Fruit fly (Drosophila melanogaster) whole organism, embryonic: Measurements from ENCODE around the gene ssp7.
A peak's percentile ranks its signal among the peaks of the same experiment; 100 is the strongest.

Experiments used
- BEAF-32 ChIP-seq: fragments of 200-800 bp; sonication (Bioruptor generic); optimal IDR thresholded peaks from 3 replicates; lab custom pipeline; 2017; ENCODE audit warnings: missing biosample characterization, missing genetic modification characterization, mild to moderate bottlenecking, moderate library complexity, missing genetic modification reagents
- Bgb ChIP-seq: fragments of 200-800 bp; sonication (Bioruptor generic); IDR thresholded peaks from 2 replicates; pipeline ENCODE4 v1.3.6; 2022; ENCODE audit warnings: missing biosample characterization, missing genetic modification characterization; ENCODE audit not compliant: partially characterized antibody
- Bteb2 ChIP-seq: fragments of 200-800 bp; sonication (Bioruptor generic); optimal IDR thresholded peaks from 2 replicates; lab custom pipeline; 2016; ENCODE audit warnings: missing biosample characterization, missing genetic modification characterization
- CG10462 ChIP-seq: fragments of 200-800 bp; sonication (Bioruptor generic); optimal IDR thresholded peaks from 2 replicates; lab custom pipeline; 2016; ENCODE audit warnings: missing biosample characterization, missing genetic modification characterization
- CG10654 ChIP-seq: fragments of 200-800 bp; sonication (Bioruptor generic); optimal IDR thresholded peaks from 2 replicates; lab custom pipeline; 2016; ENCODE audit warnings: missing biosample characterization, missing genetic modification characterization
- CG11093 ChIP-seq: fragments of 200-800 bp; sonication (Bioruptor generic); IDR thresholded peaks from 3 replicates; pipeline ENCODE4 v1.3.6; 2022; ENCODE audit warnings: missing biosample characterization, missing genetic modification characterization
- CG11696 ChIP-seq: fragments of 200-800 bp; sonication (Bioruptor generic); IDR thresholded peaks from 2 replicates; pipeline ENCODE4 v1.3.6; 2022; ENCODE audit warnings: missing biosample characterization, missing genetic modification characterization
- CG12071 ChIP-seq: fragments of 200-800 bp; sonication (Bioruptor generic); optimal IDR thresholded peaks from 3 replicates; lab custom pipeline; 2018; ENCODE audit warnings: missing biosample characterization, mild to moderate bottlenecking, missing genetic modification characterization
- CG14667 ChIP-seq: fragments of 200-800 bp; sonication (Bioruptor generic); IDR thresholded peaks from 2 replicates; pipeline ENCODE4 v1.3.6; 2022; ENCODE audit warnings: missing biosample characterization, missing genetic modification characterization
- CG15011 ChIP-seq: fragments of 200-800 bp; sonication (Bioruptor generic); optimal IDR thresholded peaks from 3 replicates; lab custom pipeline; 2018; ENCODE audit warnings: missing biosample characterization, mild to moderate bottlenecking, missing genetic modification characterization
- CG17385 ChIP-seq: fragments of 200-800 bp; sonication (Bioruptor generic); optimal IDR thresholded peaks from 3 replicates; lab custom pipeline; 2018; ENCODE audit warnings: missing biosample characterization, mild to moderate bottlenecking, missing genetic modification characterization
- CG2678 ChIP-seq: fragments of 200-800 bp; sonication (Bioruptor generic); optimal IDR thresholded peaks from 3 replicates; lab custom pipeline; 2019; ENCODE audit warnings: missing biosample characterization, mild to moderate bottlenecking, missing genetic modification characterization, moderate library complexity
- CG30403 ChIP-seq: fragments of 200-800 bp; sonication (Bioruptor generic); optimal IDR thresholded peaks from 3 replicates; lab custom pipeline; 2016; ENCODE audit warnings: missing biosample characterization, missing genetic modification characterization
- CG31224 ChIP-seq: fragments of 200-800 bp; sonication (Bioruptor generic); IDR thresholded peaks from 2 replicates; pipeline ENCODE4 v1.3.6; 2022; ENCODE audit warnings: missing biosample characterization, missing genetic modification characterization
- CG3163 ChIP-seq: fragments of 200-800 bp; sonication (Bioruptor generic); optimal IDR thresholded peaks from 3 replicates; lab custom pipeline; 2016; ENCODE audit warnings: missing biosample characterization, missing genetic modification characterization
- CG34224 ChIP-seq: fragments of 200-800 bp; sonication (Bioruptor generic); IDR thresholded peaks from 3 replicates; pipeline ENCODE4 v1.3.6; 2022; ENCODE audit warnings: missing biosample characterization, missing genetic modification characterization; ENCODE audit not compliant: partially characterized antibody
- CG4820 ChIP-seq: fragments of 200-800 bp; sonication (Bioruptor generic); optimal IDR thresholded peaks from 3 replicates; lab custom pipeline; 2016; ENCODE audit warnings: missing biosample characterization, missing genetic modification characterization
- CG5180 ChIP-seq: fragments of 200-800 bp; sonication (Bioruptor generic); optimal IDR thresholded peaks from 3 replicates; lab custom pipeline; 2017; ENCODE audit warnings: missing biosample characterization, missing genetic modification characterization, mild to moderate bottlenecking, moderate library complexity, missing genetic modification reagents
- CG6175 ChIP-seq: fragments of 200-800 bp; sonication (Bioruptor generic); IDR thresholded peaks from 3 replicates; pipeline ENCODE4 v1.3.6; 2022; ENCODE audit warnings: missing biosample characterization, missing genetic modification characterization
- CG7357 ChIP-seq: fragments of 200-800 bp; sonication (Bioruptor generic); IDR thresholded peaks from 3 replicates; pipeline ENCODE4 v1.3.6; 2022; ENCODE audit warnings: missing biosample characterization, missing genetic modification characterization
- CG7745 ChIP-seq: fragments of 200-800 bp; sonication (Bioruptor generic); optimal IDR thresholded peaks from 2 replicates; lab custom pipeline; 2018; ENCODE audit warnings: missing biosample characterization, mild to moderate bottlenecking, missing genetic modification characterization, moderate library complexity
- CG7839 ChIP-seq: fragments of 200-800 bp; sonication (Bioruptor generic); optimal IDR thresholded peaks from 3 replicates; lab custom pipeline; 2018; ENCODE audit warnings: missing biosample characterization, mild to moderate bottlenecking, missing genetic modification characterization, moderate library complexity
- CG7987 ChIP-seq: fragments of 200-800 bp; sonication (Bioruptor generic); optimal IDR thresholded peaks from 2 replicates; lab custom pipeline; 2018; ENCODE audit warnings: missing biosample characterization, mild to moderate bottlenecking, missing genetic modification characterization, moderate library complexity
- CG8290 ChIP-seq, 3 experiments: fragments of 200-800 bp; sonication (Bioruptor generic); optimal IDR thresholded peaks; 2 replicates each; lab custom pipeline; 2016 to 2019; ENCODE audit warnings: missing biosample characterization in 3 of 3, missing genetic modification characterization in 3 of 3, mild to moderate bottlenecking in 2 of 3, moderate library complexity in 1 of 3
- Chrac-16 ChIP-seq: fragments of 200-800 bp; sonication (Bioruptor generic); optimal IDR thresholded peaks from 3 replicates; lab custom pipeline; 2016; ENCODE audit warnings: missing biosample characterization, missing genetic modification characterization
- D19A ChIP-seq: fragments of 200-800 bp; optimal IDR thresholded peaks from 3 replicates; lab custom pipeline; 2019; ENCODE audit warnings: missing biosample characterization, mild to moderate bottlenecking, missing genetic modification characterization, moderate library complexity
- Dll ChIP-seq: fragments of 200-800 bp; sonication (Bioruptor generic); IDR thresholded peaks from 4 replicates; pipeline ENCODE4 v1.3.6; 2022; ENCODE audit warnings: missing biosample characterization, missing genetic modification characterization; ENCODE audit not compliant: partially characterized antibody
- ERR ChIP-seq: fragments of 200-800 bp; sonication (Bioruptor generic); optimal IDR thresholded peaks from 2 replicates; lab custom pipeline; 2016; ENCODE audit warnings: missing biosample characterization, missing genetic modification characterization
- HHEX ChIP-seq: fragments of 200-800 bp; sonication (Bioruptor generic); optimal IDR thresholded peaks from 3 replicates; lab custom pipeline; 2017; ENCODE audit warnings: missing biosample characterization, mild to moderate bottlenecking, missing genetic modification characterization, missing genetic modification reagents
- Lhr ChIP-seq: fragments of 200-800 bp; sonication (Bioruptor generic); optimal IDR thresholded peaks from 3 replicates; lab custom pipeline; 2017; ENCODE audit warnings: mild to moderate bottlenecking, missing biosample characterization, missing genetic modification reagents, missing genetic modification characterization
- Lpt ChIP-seq: fragments of >200 bp; optimal IDR thresholded peaks from 2 replicates; lab custom pipeline; 2018; ENCODE audit warnings: missing biosample characterization, missing genetic modification characterization
- Max ChIP-seq: fragments of 200-800 bp; sonication (Bioruptor generic); optimal IDR thresholded peaks from 2 replicates; lab custom pipeline; 2016; ENCODE audit warnings: missing biosample characterization, mild to moderate bottlenecking, missing genetic modification characterization
- Nf-YB ChIP-seq: fragments of 200-800 bp; sonication (Bioruptor generic); optimal IDR thresholded peaks from 3 replicates; lab custom pipeline; 2019; ENCODE audit warnings: missing biosample characterization, mild to moderate bottlenecking, missing genetic modification characterization, moderate library complexity
- Usf ChIP-seq: fragments of 200-800 bp; sonication (Bioruptor generic); optimal IDR thresholded peaks from 2 replicates; lab custom pipeline; 2017; ENCODE audit warnings: missing genotype, missing biosample characterization, missing genetic modification characterization
- br ChIP-seq: fragments of >200 bp; optimal IDR thresholded peaks from 2 replicates; lab custom pipeline; 2017
- cato ChIP-seq: fragments of 200-800 bp; sonication (Bioruptor generic); optimal IDR thresholded peaks from 2 replicates; lab custom pipeline; 2016; ENCODE audit warnings: missing biosample characterization, missing genetic modification characterization, borderline replicate concordance
- ems ChIP-seq: fragments of 200-800 bp; sonication (Bioruptor generic); optimal IDR thresholded peaks from 3 replicates; lab custom pipeline; 2016; ENCODE audit warnings: missing biosample characterization, missing genetic modification characterization
- fd102C ChIP-seq: fragments of 200-800 bp; sonication (Bioruptor generic); optimal IDR thresholded peaks from 2 replicates; lab custom pipeline; 2018; ENCODE audit warnings: missing biosample characterization, mild to moderate bottlenecking, missing genetic modification characterization, moderate library complexity
- gcm2 ChIP-seq: fragments of 200-800 bp; sonication (Bioruptor generic); optimal IDR thresholded peaks from 2 replicates; lab custom pipeline; 2016; ENCODE audit warnings: missing biosample characterization, missing genetic modification characterization
- jing ChIP-seq: fragments of 200-800 bp; sonication (Bioruptor generic); optimal IDR thresholded peaks from 2 replicates; lab custom pipeline; 2018; ENCODE audit warnings: missing biosample characterization, mild to moderate bottlenecking, missing genetic modification characterization
- lbe ChIP-seq: fragments of 200-800 bp; sonication (Bioruptor generic); optimal IDR thresholded peaks from 2 replicates; lab custom pipeline; 2016; ENCODE audit warnings: missing biosample characterization, mild to moderate bottlenecking, missing genetic modification characterization
- lola ChIP-seq, 3 experiments: fragments of >200 bp in 2 of 3; fragments of 200-800 bp in 1 of 3; sonication (Bioruptor generic) in 1 of 3; optimal IDR thresholded peaks; 2 replicates each; lab custom pipeline; 2017 to 2019; ENCODE audit warnings: missing biosample characterization in 3 of 3, missing genetic modification characterization in 3 of 3, mild to moderate bottlenecking in 1 of 3, moderate library complexity in 1 of 3
- nmo ChIP-seq: fragments of 200-800 bp; sonication (Bioruptor generic); optimal IDR thresholded peaks from 2 replicates; lab custom pipeline; 2018; ENCODE audit warnings: missing biosample characterization, mild to moderate bottlenecking, missing genetic modification characterization, moderate library complexity
- org-1 ChIP-seq: fragments of 200-800 bp; sonication (Bioruptor generic); optimal IDR thresholded peaks from 2 replicates; lab custom pipeline; 2017; ENCODE audit warnings: missing biosample characterization, missing genetic modification characterization
- rib ChIP-seq: fragments of 200-800 bp; sonication (Bioruptor generic); IDR thresholded peaks from 2 replicates; pipeline ENCODE4 v1.3.6; 2022; ENCODE audit warnings: missing biosample characterization, missing genetic modification characterization
- run ChIP-seq: fragments of 200-800 bp; sonication (Bioruptor generic); optimal IDR thresholded peaks from 3 replicates; lab custom pipeline; 2018; ENCODE audit warnings: missing biosample characterization, mild to moderate bottlenecking, missing genetic modification characterization
- toy ChIP-seq: fragments of 200-800 bp; sonication (Bioruptor generic); IDR thresholded peaks from 2 replicates; pipeline ENCODE4 v1.3.6; 2022; ENCODE audit warnings: missing biosample characterization, missing genetic modification characterization
- tup ChIP-seq: fragments of 200-800 bp; sonication (Bioruptor generic); optimal IDR thresholded peaks from 2 replicates; lab custom pipeline; 2016; ENCODE audit warnings: missing biosample characterization, mild to moderate bottlenecking, missing genetic modification characterization, moderate library complexity
- zen2 ChIP-seq: fragments of 200-800 bp; sonication (Bioruptor generic); IDR thresholded peaks from 3 replicates; pipeline ENCODE4 v1.3.6; 2022; ENCODE audit warnings: missing biosample characterization, missing genetic modification characterization; ENCODE audit not compliant: partially characterized antibody
- zfh1 ChIP-seq: fragments of 200-800 bp; sonication (Bioruptor generic); IDR thresholded peaks from 3 replicates; pipeline ENCODE4 v1.3.6; 2022; ENCODE audit warnings: missing biosample characterization, missing genetic modification characterization

Gene ssp7

dm6 chrX:11137566-11138186 is 2.4 kb downstream of the ssp7 start, which contains the start of gene CDK2AP1 (continued):
- no peak for TF ChIP-seq CG7745
- no peak for TF ChIP-seq rib (GFP tag; lab: Robert Waterston, UW)
- TF ChIP-seq CG14667, result no peak
- TF ChIP-seq CG5180 (GFP tag; lab: Kevin White, UChicago), result no peak
- TF ChIP-seq cato, result no peak
- peak; percentile 70 for TF ChIP-seq Bgb (GFP tag; lab: Robert Waterston, UW)
- TF ChIP-seq CG17385 (GFP tag; lab: Kevin White, UChicago), result no peak
- peak; percentile 3 for TF ChIP-seq Chrac-16
- no peak for TF ChIP-seq D19A (tag; lab: Kevin White, UChicago)
- no peak for TF ChIP-seq ERR (GFP tag; lab: Kevin White, UChicago)
- no peak for TF ChIP-seq CG31224
- TF ChIP-seq CG10654 (GFP tag; lab: Kevin White, UChicago), result no peak
- no peak for TF ChIP-seq HHEX
- TF ChIP-seq CG8290 (GFP tag; optimal IDR thresholded peaks at IDR 0.05; lab: Kevin White, UChicago), result peak; percentile 19
- no peak for TF ChIP-seq CG8290 (tag; optimal IDR thresholded peaks at IDR 0.05; lab: Kevin White, UChicago)
- TF ChIP-seq Nf-YB, result no peak
- peak; percentile 61 for TF ChIP-seq zen2 (GFP tag; lab: Robert Waterston, UW)
- no peak for TF ChIP-seq CG4820 (GFP tag; lab: Kevin White, UChicago)
- peak; percentile 35 for TF ChIP-seq CG2678 (tag; lab: Kevin White, UChicago)
- no peak for TF ChIP-seq CG7987
- no peak for TF ChIP-seq Usf
- peak; percentile 22 for TF ChIP-seq CG3163 (GFP tag; lab: Kevin White, UChicago)
- TF ChIP-seq Lhr (GFP tag; lab: Kevin White, UChicago), result peak; percentile 3
- no peak for TF ChIP-seq tup (GFP tag; lab: Kevin White, UChicago)
- TF ChIP-seq gcm2 (GFP tag; lab: Kevin White, UChicago), result no peak
- peak; percentile 67 for TF ChIP-seq CG34224
- TF ChIP-seq br (lab: Kevin White, UChicago), result no peak
- peak; percentile 36 for TF ChIP-seq nmo (GFP tag; lab: Kevin White, UChicago)
- TF ChIP-seq CG10462, result no peak
- no peak for TF ChIP-seq CG11093 (GFP tag; lab: Robert Waterston, UW)
- peak; percentile 21 for TF ChIP-seq CG30403 (GFP tag; lab: Kevin White, UChicago)
- TF ChIP-seq toy, result no peak
- TF ChIP-seq ems, result no peak
- no peak for TF ChIP-seq fd102C (GFP tag; lab: Kevin White, UChicago)
- no peak for TF ChIP-seq lbe (GFP tag; lab: Kevin White, UChicago)
- no peak for TF ChIP-seq CG15011 (GFP tag; lab: Kevin White, UChicago)
- TF ChIP-seq lola (GFP tag; optimal IDR thresholded peaks at IDR 0.05; lab: Kevin White, UChicago), result peak in 1 of 3 experiments; percentile 78
- TF ChIP-seq CG7839 (tag; lab: Kevin White, UChicago), result peak; percentile 26
- no peak for TF ChIP-seq CG11696 (GFP tag; lab: Robert Waterston, UW)
- no peak for TF ChIP-seq jing (GFP tag; lab: Kevin White, UChicago)
- no peak for TF ChIP-seq Lpt (GFP tag; lab: Kevin White, UChicago)
- TF ChIP-seq org-1 (GFP tag; lab: Kevin White, UChicago), result no peak
- peak; percentile 69; the same call in 3 of the 4 replicates for TF ChIP-seq Dll (GFP tag; lab: Robert Waterston, UW)
- TF ChIP-seq CG7357 (GFP tag; lab: Robert Waterston, UW), result peak; percentile 98
- TF ChIP-seq Max (GFP tag; lab: Kevin White, UChicago), result no peak
- TF ChIP-seq Bteb2 (GFP tag; lab: Kevin White, UChicago), result no peak
- TF ChIP-seq CG12071, result no peak
- peak; percentile 78 for TF ChIP-seq BEAF-32 (GFP tag; lab: Kevin White, UChicago)
- no peak for TF ChIP-seq run
- TF ChIP-seq zfh1 (GFP tag; lab: Robert Waterston, UW), result no peak
- no peak for TF ChIP-seq CG6175
